Fruit fly (Drosophila melanogaster): ENCODE measurements around the gene CG10479.

The CG10479 gene

DNA sequence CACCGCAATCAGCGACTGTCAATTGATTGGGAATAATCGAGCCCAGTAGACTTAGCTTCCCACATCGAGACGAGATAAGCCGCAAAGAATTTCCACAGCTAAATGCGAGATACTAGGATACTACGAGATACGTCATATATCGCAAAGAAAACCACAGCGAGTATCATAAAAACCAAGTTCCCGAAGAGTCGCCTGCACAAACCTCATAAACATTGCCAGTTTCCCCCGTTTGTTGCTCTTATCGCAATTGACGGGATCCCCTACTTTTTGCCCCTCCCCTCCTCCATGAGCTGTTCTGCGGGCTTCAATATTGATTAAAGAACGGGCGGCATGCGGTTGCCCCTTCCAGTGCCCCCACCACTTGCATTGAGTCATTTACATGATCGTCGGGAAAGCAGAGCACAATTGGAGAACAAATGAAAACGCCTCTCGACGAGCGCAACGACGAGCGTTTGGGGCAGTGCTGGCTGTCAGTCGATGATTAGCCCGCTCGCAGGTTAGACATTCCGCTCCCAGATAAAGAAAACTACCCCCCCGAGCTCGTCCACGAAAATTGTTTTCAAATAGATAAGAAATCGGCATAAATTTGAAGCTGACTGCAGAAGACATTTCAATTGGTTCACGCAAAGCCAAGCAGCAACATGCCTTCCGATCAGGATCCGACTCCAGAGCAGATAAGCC, 53.7 kb downstream of the CG10479 start, which contains the start of gene CG32407 (continued):
- TF ChIP-seq z (GFP tag; IDR thresholded peaks at IDR 0.05) (peak; percentile 85), CG15073 (GFP tag; optimal IDR thresholded peaks at IDR 0.05) (no peak), kay (GFP tag; optimal IDR thresholded peaks at IDR 0.05) (peak; percentile 62), kni (GFP tag; optimal IDR thresholded peaks at IDR 0.05) (no peak), Fer1 (GFP tag; optimal IDR thresholded peaks at IDR 0.05) (no peak), knrl (GFP tag; IDR thresholded peaks at IDR 0.05; ENCODE audit: partially characterized antibody) (no peak), CG15269 (tag; optimal IDR thresholded peaks at IDR 0.05) (no peak), CG4360 (GFP tag; IDR thresholded peaks at IDR 0.05) (0 out of 2 replicates have a peak, but pooled peaks have one; percentile 9), HLHmδ (GFP tag; optimal IDR thresholded peaks at IDR 0.05) (no peak), Hr51 (GFP tag; optimal IDR thresholded peaks at IDR 0.05) (peak in 1 of 2 experiments; percentile 2), gro (GFP tag; optimal IDR thresholded peaks at IDR 0.05) (no peak), Med (GFP tag) (peak; percentile 47), Sox102F (GFP tag; optimal IDR thresholded peaks at IDR 0.05) (no peak), caup (GFP tag; optimal IDR thresholded peaks at IDR 0.05; ENCODE audit: severe bottlenecking) (no peak), gem (tag; optimal IDR thresholded peaks at IDR 0.05) (peak; percentile 6), unpg (GFP tag; optimal IDR thresholded peaks at IDR 0.05) (no peak), fd96Cb (tag; optimal IDR thresholded peaks at IDR 0.05) (no peak), CG31365 (tag; optimal IDR thresholded peaks at IDR 0.05) (no peak), NC2β (GFP tag; optimal IDR thresholded peaks at IDR 0.05) (no peak), CG17186 (GFP tag; optimal IDR thresholded peaks at IDR 0.05) (no peak), repo (GFP tag; optimal IDR thresholded peaks at IDR 0.05) (peak; percentile 2), ara (GFP tag; IDR thresholded peaks at IDR 0.05) (no peak), Sox100B (GFP tag; optimal IDR thresholded peaks at IDR 0.05) (peak; percentile 4), HmgZ (tag; optimal IDR thresholded peaks at IDR 0.05) (peak; percentile 19), fru (optimal IDR thresholded peaks at IDR 0.05) (no peak), ERR (GFP tag; optimal IDR thresholded peaks at IDR 0.05) (no peak), CG9609 (GFP tag; optimal IDR thresholded peaks at IDR 0.05) (no peak), hb (GFP tag; IDR thresholded peaks at IDR 0.05; ENCODE audit: partially characterized antibody) (no peak), Scr (GFP tag; IDR thresholded peaks at IDR 0.05; ENCODE audit: partially characterized antibody) (no peak), Awh (GFP tag; IDR thresholded peaks at IDR 0.05) (no peak), Pdp1 (GFP tag; optimal IDR thresholded peaks at IDR 0.05) (peak in 1 of 2 experiments; percentile 19), dm (GFP tag; optimal IDR thresholded peaks at IDR 0.05) (peak; percentile 4), Optix (GFP tag; IDR thresholded peaks at IDR 0.05) (0 out of 3 replicates have a peak, but pooled peaks have one; percentile 27), CG18262 (tag; optimal IDR thresholded peaks at IDR 0.05) (peak; percentile 17), grn (GFP tag; optimal IDR thresholded peaks at IDR 0.05) (peak; percentile 37), CG34376 (GFP tag; optimal IDR thresholded peaks at IDR 0.05) (peak; percentile 30), CG11398 (GFP tag; optimal IDR thresholded peaks at IDR 0.05) (no peak), exex (tag; optimal IDR thresholded peaks at IDR 0.05) (peak; percentile 58), jumu (GFP tag; optimal IDR thresholded peaks at IDR 0.05) (no peak), sob (GFP tag; IDR thresholded peaks at IDR 0.05) (0 out of 2 replicates have a peak, but pooled peaks have one; percentile 9), B-H1 (GFP tag; IDR thresholded peaks at IDR 0.05) (no peak), Hr78 (GFP tag; optimal IDR thresholded peaks at IDR 0.05) (peak in 1 of 2 experiments; percentile 4), CG11456 (GFP tag; IDR thresholded peaks at IDR 0.05) (no peak), CG12744 (GFP tag; optimal IDR thresholded peaks at IDR 0.05) (no peak), sqz (GFP tag; optimal IDR thresholded peaks at IDR 0.05) (peak; percentile 4), CG18476 (GFP tag; optimal IDR thresholded peaks at IDR 0.05) (no peak), cas (GFP tag; IDR thresholded peaks at IDR 0.05) (no peak), CG10979 (tag; optimal IDR thresholded peaks at IDR 0.05) (no peak), gsb-n (tag; optimal IDR thresholded peaks at IDR 0.05) (no peak)

Data from whole organism, embryonic.